Fruit fly (Drosophila melanogaster) Kc167 (cell line): ENCODE results near the gene CG14223.

ENCODE experiments used
- Myc ChIP-seq: fragments of >200 bp; optimal IDR thresholded peaks from 2 replicates; lab custom pipeline; 2017; ENCODE audit warnings: missing external identifiers
- Sin3A ChIP-seq: fragments of >200 bp; optimal IDR thresholded peaks from 2 replicates; lab custom pipeline; 2018; ENCODE audit warnings: missing external identifiers
- h ChIP-seq: fragments of >200 bp; optimal IDR thresholded peaks from 3 replicates; lab custom pipeline; 2018; ENCODE audit warnings: missing external identifiers
- insv ChIP-seq: fragments of >200 bp; optimal IDR thresholded peaks from 3 replicates; lab custom pipeline; 2018; ENCODE audit warnings: missing external identifiers
- psq ChIP-seq: fragments of >200 bp; optimal IDR thresholded peaks from 2 replicates; lab custom pipeline; 2017; ENCODE audit warnings: missing external identifiers
- ttk ChIP-seq: sonication (Bioruptor generic); optimal IDR thresholded peaks from 2 replicates; lab custom pipeline; 2017; ENCODE audit warnings: missing external identifiers

Gene CG14223

DNA sequence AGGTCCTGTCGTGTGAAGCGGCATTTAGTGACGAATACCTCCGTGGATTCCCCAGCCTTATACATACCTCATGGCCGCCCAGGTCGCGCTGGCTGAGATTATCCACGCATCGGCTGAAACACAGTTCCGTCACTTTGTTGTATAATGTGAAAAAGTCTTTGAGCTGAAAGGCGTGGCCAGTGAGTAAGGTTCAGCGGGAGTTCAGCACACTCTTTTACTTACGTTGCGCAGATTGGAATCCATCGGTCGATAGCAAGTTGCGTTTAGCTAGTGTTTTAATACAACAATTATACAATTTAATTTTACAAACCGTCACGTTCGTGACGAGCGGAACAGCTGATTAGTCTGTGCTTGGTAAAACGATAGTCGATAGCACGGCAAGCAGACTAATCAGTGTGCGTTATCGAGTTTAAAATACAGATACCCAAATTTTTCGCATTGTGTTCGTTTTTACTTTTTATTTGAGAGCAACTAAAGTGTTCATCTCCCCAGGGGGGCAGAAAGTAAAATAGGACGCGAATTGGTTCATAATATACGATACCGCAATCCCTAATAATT, 45.5 kb downstream of the CG14223 start, which contains the start of the genes Pstk and Tim9b:
Gene Pstk (minus strand): TSS at position 355 of the 558 bp plus-strand sequence.
Gene Tim9b (minus strand): TSS at position 355 of the 558 bp plus-strand sequence.
- TF ChIP-seq psq = no peak
- no peak for TF ChIP-seq ttk (lab: Kevin White, UChicago)
- no peak for TF ChIP-seq h (lab: Kevin White, UChicago)
- TF ChIP-seq insv (lab: Kevin White, UChicago) = no peak
- TF ChIP-seq Sin3A (lab: Kevin White, UChicago) = no peak
- TF ChIP-seq Myc (lab: Kevin White, UChicago) = no peak

DNA sequence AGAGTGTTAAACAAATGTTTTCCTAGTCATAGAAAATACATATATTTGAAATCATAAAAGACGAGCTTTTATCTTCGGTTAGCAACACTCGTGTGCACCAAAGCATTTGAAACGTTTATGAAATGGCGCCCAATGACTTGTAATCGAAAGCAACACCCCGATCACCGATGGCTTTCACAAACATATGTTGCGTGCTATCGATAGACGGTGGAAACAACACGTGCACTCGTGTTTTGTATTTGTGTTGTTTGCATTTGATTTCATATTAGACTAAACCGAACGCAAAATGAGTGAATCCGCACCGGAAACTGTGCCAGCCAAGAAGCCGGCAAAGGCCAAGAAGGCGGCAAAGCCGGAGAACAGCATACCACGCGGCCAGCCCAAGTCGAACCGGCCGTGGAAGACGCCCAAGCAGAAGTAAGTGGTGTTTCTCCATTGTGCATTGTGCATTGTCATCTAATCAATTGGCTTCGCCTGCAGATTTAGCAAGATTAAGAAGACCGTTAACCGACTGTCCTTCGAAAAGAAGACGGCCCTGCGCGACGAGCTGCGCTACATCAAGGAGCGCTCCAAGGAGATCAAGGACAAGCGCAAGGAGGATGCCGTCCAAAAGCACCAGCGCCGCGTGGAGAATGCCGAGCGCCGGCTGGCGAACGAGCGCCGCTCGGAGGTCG, 47.6 kb downstream of the CG14223 start, which contains the start of gene CG14210:
Gene CG14210 (plus strand): TSS at position 207 of the 674 bp plus-strand sequence.
- TF ChIP-seq ttk (lab: Kevin White, UChicago) (no peak), Myc (lab: Kevin White, UChicago) (no peak), psq (no peak), Sin3A (lab: Kevin White, UChicago) (no peak), h (lab: Kevin White, UChicago) (no peak), insv (lab: Kevin White, UChicago) (no peak)

dm6 chrX:19613473-19613872, 50.3 kb downstream of the CG14223 start:
- TF ChIP-seq Sin3A (lab: Kevin White, UChicago) (no peak), h (lab: Kevin White, UChicago) (no peak), psq (no peak), Myc (lab: Kevin White, UChicago) (no peak)

- TF ChIP-seq insv (lab: Kevin White, UChicago) (no peak), psq (no peak), h (lab: Kevin White, UChicago) (no peak), ttk (lab: Kevin White, UChicago) (no peak), Sin3A (lab: Kevin White, UChicago) (no peak), Myc (lab: Kevin White, UChicago) (no peak)
Measured at dm6 chrX:19611226-19611625, 52.5 kb downstream of the CG14223 start, which contains the start of the genes Shawn and Tyler. Gene Shawn, plus strand, starts transcription at chrX:19611526. Gene Tyler, plus strand, starts transcription at chrX:19611526.
